Worm (Caenorhabditis elegans) whole organism, L4 larva: ENCODE data around the gene C08F1.8.

ENCODE experiments used
- F10B5.3 ChIP-seq: sonication (generic microtip); optimal IDR thresholded peaks from 2 replicates; lab custom pipeline; 2016; ENCODE audit warnings: mild to moderate bottlenecking, missing genetic modification characterization, missing compliant biosample characterization
- ZK546.5 ChIP-seq, 2 experiments: sonication (generic microtip); optimal IDR thresholded peaks; 2 replicates each; lab custom pipeline; 2017; ENCODE audit warnings: missing biosample characterization in 2 of 2, missing genetic modification characterization in 2 of 2
- aly-2 ChIP-seq: sonication (generic microtip); optimal IDR thresholded peaks from 2 replicates; lab custom pipeline; 2018; ENCODE audit warnings: missing biosample characterization, missing genetic modification characterization
- ces-1 ChIP-seq: fragments of 150-350 bp; sonication (generic microtip); optimal IDR thresholded peaks from 4 replicates; lab custom pipeline; 2014; ENCODE audit warnings: missing biosample characterization, missing genetic modification reagents, missing genetic modification characterization
- dve-1 ChIP-seq: sonication (generic microtip); optimal IDR thresholded peaks from 2 replicates; lab custom pipeline; 2017; ENCODE audit warnings: antibody characterized with exemption, mild to moderate bottlenecking, missing genetic modification characterization, missing compliant biosample characterization; ENCODE audit not compliant: insufficient read depth
- mdl-1 ChIP-seq, 2 experiments: fragments of 150-350 bp in 1 of 2; sonication (generic microtip) in 1 of 2; optimal IDR thresholded peaks; 2 replicates each; lab custom pipeline; 2014 to 2017; ENCODE audit warnings: missing biosample characterization in 2 of 2, missing genetic modification characterization in 2 of 2
- nhr-11 ChIP-seq: fragments of 150-350 bp; optimal IDR thresholded peaks from 2 replicates; lab custom pipeline; 2014; ENCODE audit warnings: missing biosample characterization, missing genetic modification characterization
- nhr-237 ChIP-seq: sonication (generic microtip); optimal IDR thresholded peaks from 2 replicates; lab custom pipeline; 2017; ENCODE audit warnings: missing biosample characterization, missing genetic modification characterization
- pqm-1 ChIP-seq: sonication (generic microtip); optimal IDR thresholded peaks from 2 replicates; lab custom pipeline; 2017; ENCODE audit warnings: missing biosample characterization, missing genetic modification characterization
- zip-11 ChIP-seq: fragments of 200-800 bp; sonication (Bioruptor generic); IDR thresholded peaks from 2 replicates; pipeline ENCODE4 v1.3.6; 2022; ENCODE audit warnings: missing genetic modification characterization, missing compliant biosample characterization

DNA sequence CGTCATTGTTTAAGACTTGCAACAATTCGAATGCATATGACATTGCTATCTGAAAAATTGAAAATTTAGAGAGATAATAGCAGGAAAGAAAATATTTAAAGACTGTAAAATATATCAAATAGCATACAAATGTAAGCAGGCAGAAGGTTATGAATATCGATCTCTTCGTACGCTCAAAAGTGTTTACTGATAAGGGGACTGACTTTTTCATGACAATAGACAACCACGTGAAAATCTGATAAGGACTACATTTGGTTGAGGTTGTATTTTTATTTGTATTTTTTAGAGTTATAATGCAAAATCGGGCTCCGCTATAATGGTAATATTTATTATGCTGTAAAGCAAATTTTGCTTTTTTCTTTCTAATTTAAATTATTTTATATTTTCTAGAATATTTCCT, 34.8 kb upstream of the C08F1.8 start, which contains the start of the genes C52E2.5 and C52E2.4:
- TF ChIP-seq zip-11 (GFP tag; lab: Robert Waterston, UW) (no peak), mdl-1 (tag; optimal IDR thresholded peaks at IDR 0.05; lab: Kevin White, UChicago) (no peak), nhr-11 (no peak), pqm-1 (tag; lab: Kevin White, UChicago) (peak; percentile 87), dve-1 (tag; lab: Kevin White, UChicago) (peak; percentile 58), aly-2 (tag; lab: Kevin White, UChicago) (no peak), F10B5.3 (tag; lab: Kevin White, UChicago) (no peak), nhr-237 (no peak), ZK546.5 (tag; optimal IDR thresholded peaks at IDR 0.05; lab: Kevin White, UChicago) (no peak), ces-1 (GFP tag; lab: Kevin White, UChicago) (no peak)
